Fruit fly (Drosophila melanogaster) Kc167 (cell line): ENCODE results near the gene CG31551.

ENCODE experiments used
- insv ChIP-seq: fragments of >200 bp; optimal IDR thresholded peaks from 3 replicates; lab custom pipeline; 2018; ENCODE audit warnings: missing external identifiers

The CG31551 gene

DNA sequence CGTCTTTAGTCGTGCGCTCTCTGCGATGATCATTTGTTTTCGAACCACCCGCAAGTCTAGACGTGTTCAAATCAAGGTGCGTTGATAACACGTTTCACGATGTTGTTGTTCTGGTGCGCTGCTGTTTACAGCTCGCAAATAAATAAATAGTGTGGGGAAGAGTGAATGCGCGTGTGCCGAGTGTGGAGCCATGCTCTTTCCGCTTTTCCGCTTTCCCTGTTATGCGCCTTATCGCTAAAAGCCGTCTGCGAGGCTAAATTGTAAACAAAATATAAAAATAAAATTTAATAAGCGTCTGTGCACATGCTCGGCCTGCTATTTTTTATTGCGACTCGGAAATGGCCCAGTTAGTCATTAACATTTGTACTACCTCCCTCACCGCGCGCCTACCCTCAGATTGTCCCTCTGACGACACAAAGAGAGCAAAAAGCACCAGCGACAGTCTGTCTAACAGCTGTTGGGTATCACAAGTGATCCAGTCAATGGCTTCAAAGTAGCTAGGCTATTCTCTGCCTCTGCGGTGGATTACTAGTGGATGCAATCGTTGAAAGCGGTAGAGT lies 45.1 kb downstream of the CG31551 start:
- TF ChIP-seq insv, result no peak
